Fruit fly (Drosophila melanogaster): ENCODE measurements around the gene tal-2A.

The tal-2A gene

dm6 chr3R:13780769-13781168, 32.1 kb upstream of the tal-2A start, which contains the start of gene CG9286 (continued):
- TF ChIP-seq pan (optimal IDR thresholded peaks at IDR 0.05) (no peak), pan (GFP tag; optimal IDR thresholded peaks at IDR 0.05 in 1 of 2, IDR thresholded peaks at IDR 0.05 in 1 of 2) (no peak), unc-4 (GFP tag; IDR thresholded peaks at IDR 0.05; ENCODE audit: partially characterized antibody) (peak; percentile 17; the same call in 1 of the 2 replicates), CG42726 (GFP tag; IDR thresholded peaks at IDR 0.05; ENCODE audit: partially characterized antibody) (no peak), CG11247 (GFP tag; IDR thresholded peaks at IDR 0.05) (no peak), CG14965 (GFP tag; optimal IDR thresholded peaks at IDR 0.05; ENCODE audit: borderline replicate concordance) (no peak), Fer3 (tag; optimal IDR thresholded peaks at IDR 0.05) (no peak), Six4 (GFP tag; optimal IDR thresholded peaks at IDR 0.05) (no peak), CG10209 (GFP tag; optimal IDR thresholded peaks at IDR 0.05) (no peak), HLH3B (GFP tag; IDR thresholded peaks at IDR 0.05) (no peak), CG9876 (GFP tag; optimal IDR thresholded peaks at IDR 0.05) (no peak), prd (optimal IDR thresholded peaks at IDR 0.05) (no peak), prd (GFP tag; IDR thresholded peaks at IDR 0.05) (no peak), Max (GFP tag; optimal IDR thresholded peaks at IDR 0.05) (peak; percentile 78), danr (GFP tag; IDR thresholded peaks at IDR 0.05) (no peak), org-1 (GFP tag; optimal IDR thresholded peaks at IDR 0.05) (no peak), kah (GFP tag; optimal IDR thresholded peaks at IDR 0.05) (peak; percentile 85), Side (GFP tag; optimal IDR thresholded peaks at IDR 0.05) (no peak), BEAF-32 (GFP tag; optimal IDR thresholded peaks at IDR 0.05) (no peak), stwl (tag; optimal IDR thresholded peaks at IDR 0.05) (peak; percentile 6), CG13287 (GFP tag; IDR thresholded peaks at IDR 0.05; ENCODE audit: partially characterized antibody) (peak; percentile 30; the same call in 1 of the 2 replicates), twi (tag; optimal IDR thresholded peaks at IDR 0.05) (peak; percentile 40), knrl (GFP tag; IDR thresholded peaks at IDR 0.05; ENCODE audit: partially characterized antibody) (no peak), dysf (GFP tag; IDR thresholded peaks at IDR 0.05) (no peak), hbn (GFP tag; IDR thresholded peaks at IDR 0.05; ENCODE audit: partially characterized antibody) (no peak), CG17186 (GFP tag; optimal IDR thresholded peaks at IDR 0.05) (peak; percentile 6), z (GFP tag; IDR thresholded peaks at IDR 0.05) (no peak), CG31441 (GFP tag; IDR thresholded peaks at IDR 0.05) (no peak), slou (GFP tag; optimal IDR thresholded peaks at IDR 0.05) (no peak), ind (GFP tag; optimal IDR thresholded peaks at IDR 0.05) (no peak), lmd (GFP tag; IDR thresholded peaks at IDR 0.05) (no peak), p53 (GFP tag; optimal IDR thresholded peaks at IDR 0.05) (no peak), zf30C (GFP tag; optimal IDR thresholded peaks at IDR 0.05) (peak; percentile 20), insv (GFP tag; optimal IDR thresholded peaks at IDR 0.05) (no peak), CG34224 (GFP tag; IDR thresholded peaks at IDR 0.05; ENCODE audit: partially characterized antibody) (0 out of 3 replicates have a peak, but pooled peaks have one; percentile 21), cas (GFP tag; IDR thresholded peaks at IDR 0.05) (no peak), Dip2 (GFP tag; IDR thresholded peaks at IDR 0.05) (no peak), Hmr (GFP tag; optimal IDR thresholded peaks at IDR 0.05) (no peak), Doc2 (GFP tag; IDR thresholded peaks at IDR 0.05) (no peak), CG4854 (GFP tag; optimal IDR thresholded peaks at IDR 0.05) (peak; percentile 69), MESR4 (GFP tag; optimal IDR thresholded peaks at IDR 0.05) (peak; percentile 14), sob (GFP tag; IDR thresholded peaks at IDR 0.05) (no peak), CG12155 (GFP tag; optimal IDR thresholded peaks at IDR 0.05) (no peak), Mes4 (GFP tag; optimal IDR thresholded peaks at IDR 0.05) (no peak), Vsx1 (GFP tag; optimal IDR thresholded peaks at IDR 0.05) (no peak), CrebB (tag; optimal IDR thresholded peaks at IDR 0.05) (no peak), aop (GFP tag; IDR thresholded peaks at IDR 0.05) (no peak), CG12744 (GFP tag; optimal IDR thresholded peaks at IDR 0.05) (no peak), Taf1 (GFP tag; IDR thresholded peaks at IDR 0.05) (no peak), CG1024 (GFP tag; IDR thresholded peaks at IDR 0.05) (no peak), MBD-R2 (GFP tag; IDR thresholded peaks at IDR 0.05) (peak; percentile 57; the same call in 1 of the 2 replicates), CG15696 (tag; optimal IDR thresholded peaks at IDR 0.05) (no peak)

Measured in whole organism, embryonic.